Fruit fly (Drosophila melanogaster): ENCODE data around the gene pum.
A peak's percentile ranks its signal among the peaks of the same experiment; 100 is the strongest.

Gene pum

dm6 chr3R:9039448-9039847, 198.0 kb downstream of the pum start, which contains the start of gene neur (continued):
- TF ChIP-seq Mrtf (GFP tag; IDR thresholded peaks at IDR 0.05) (no peak), dpn (GFP tag; optimal IDR thresholded peaks at IDR 0.05) (peak; percentile 14 to 29), CG4282 (GFP tag; optimal IDR thresholded peaks at IDR 0.05) (no peak), CG18476 (GFP tag; optimal IDR thresholded peaks at IDR 0.05) (no peak), sens-2 (GFP tag; IDR thresholded peaks at IDR 0.05) (no peak), Oaz (GFP tag; IDR thresholded peaks at IDR 0.05) (no peak), odd (GFP tag; optimal IDR thresholded peaks at IDR 0.05) (no peak), CG13424 (tag; optimal IDR thresholded peaks at IDR 0.05) (peak; percentile 23), CG2678 (tag; optimal IDR thresholded peaks at IDR 0.05) (no peak), CHES-1-like (GFP tag; optimal IDR thresholded peaks at IDR 0.05) (peak; percentile 21), fd96Cb (tag; optimal IDR thresholded peaks at IDR 0.05) (no peak), CG9932 (GFP tag; IDR thresholded peaks at IDR 0.05) (peak; percentile 45; the same call in 1 of the 2 replicates), wdn (GFP tag; IDR thresholded peaks at IDR 0.05) (no peak), sd (tag; optimal IDR thresholded peaks at IDR 0.05) (no peak), CG2202 (tag; optimal IDR thresholded peaks at IDR 0.05) (no peak), dati (GFP tag; IDR thresholded peaks at IDR 0.05) (no peak), tna (GFP tag; IDR thresholded peaks at IDR 0.05; ENCODE audit: partially characterized antibody) (no peak), CG12942 (GFP tag; optimal IDR thresholded peaks at IDR 0.05) (no peak), CG9876 (GFP tag; optimal IDR thresholded peaks at IDR 0.05) (no peak), MESR4 (GFP tag; optimal IDR thresholded peaks at IDR 0.05) (no peak), h (optimal IDR thresholded peaks at IDR 0.05) (no peak), Hmx (GFP tag; optimal IDR thresholded peaks at IDR 0.05) (no peak), CG13624 (GFP tag; optimal IDR thresholded peaks at IDR 0.05) (no peak), cad (GFP tag; optimal IDR thresholded peaks at IDR 0.05) (no peak), CG3281 (GFP tag; optimal IDR thresholded peaks at IDR 0.05) (peak; percentile 39), tin (GFP tag; optimal IDR thresholded peaks at IDR 0.05) (no peak), Ets97D (GFP tag; optimal IDR thresholded peaks at IDR 0.05) (peak; percentile 97), CG7556 (GFP tag; optimal IDR thresholded peaks at IDR 0.05) (no peak), chinmo (GFP tag; IDR thresholded peaks at IDR 0.05; ENCODE audit: partially characterized antibody) (0 out of 4 replicates have a peak, but pooled peaks have one; percentile 66), Spps (tag; optimal IDR thresholded peaks at IDR 0.05) (no peak), CG11456 (GFP tag; IDR thresholded peaks at IDR 0.05) (no peak), Optix (GFP tag; IDR thresholded peaks at IDR 0.05) (no peak), ems (GFP tag; optimal IDR thresholded peaks at IDR 0.05) (no peak), lov (optimal IDR thresholded peaks at IDR 0.05) (no peak), lov (GFP tag; IDR thresholded peaks at IDR 0.05) (no peak), CG30403 (GFP tag; optimal IDR thresholded peaks at IDR 0.05) (peak; percentile 26), tgo (GFP tag; IDR thresholded peaks at IDR 0.05) (peak; percentile 29; the same call in 2 of the 3 replicates), Sry-β (GFP tag; optimal IDR thresholded peaks at IDR 0.05) (no peak), knrl (GFP tag; IDR thresholded peaks at IDR 0.05; ENCODE audit: partially characterized antibody) (peak; percentile 82), CG12391 (tag; optimal IDR thresholded peaks at IDR 0.05) (peak; percentile 45), CG43689 (GFP tag; IDR thresholded peaks at IDR 0.05) (no peak), CG1024 (GFP tag; IDR thresholded peaks at IDR 0.05) (no peak), CG8089 (GFP tag; optimal IDR thresholded peaks at IDR 0.05) (no peak), CG14965 (GFP tag; optimal IDR thresholded peaks at IDR 0.05; ENCODE audit: borderline replicate concordance) (no peak), CG18262 (tag; optimal IDR thresholded peaks at IDR 0.05) (peak; percentile 30), CG16779 (GFP tag; IDR thresholded peaks at IDR 0.05) (no peak), CG7987 (GFP tag; optimal IDR thresholded peaks at IDR 0.05) (no peak), Nf-YB (GFP tag; optimal IDR thresholded peaks at IDR 0.05) (peak; percentile 23), PHDP (tag; optimal IDR thresholded peaks at IDR 0.05) (peak; percentile 13), Neu2 (GFP tag; optimal IDR thresholded peaks at IDR 0.05; ENCODE audit: borderline replicate concordance) (no peak), CG10565 (GFP tag; optimal IDR thresholded peaks at IDR 0.05) (no peak), CG11696 (GFP tag; IDR thresholded peaks at IDR 0.05) (no peak), emc (GFP tag; optimal IDR thresholded peaks at IDR 0.05) (no peak)
